Worm (Caenorhabditis elegans) whole organism, L4 larva: ENCODE data around the gene M04B2.6.
A peak's percentile ranks its signal among the peaks of the same experiment; 100 is the strongest.

Experiments
- D1046.2 ChIP-seq: fragments of 200-800 bp; sonication (Bioruptor generic); IDR thresholded peaks from 2 replicates; pipeline ENCODE4 v1.3.6; 2022; ENCODE audit warnings: missing genetic modification characterization, missing compliant biosample characterization
- F10B5.3 ChIP-seq: sonication (generic microtip); optimal IDR thresholded peaks from 2 replicates; lab custom pipeline; 2016; ENCODE audit warnings: mild to moderate bottlenecking, missing genetic modification characterization, missing compliant biosample characterization
- F44E2.7 ChIP-seq: fragments of 200-800 bp; sonication (Bioruptor generic); IDR thresholded peaks from 2 replicates; pipeline ENCODE4 v2.1.2; 2022; ENCODE audit warnings: missing genetic modification characterization, missing compliant biosample characterization
- Y105C5A.15 ChIP-seq: fragments of 200-800 bp; sonication (Bioruptor generic); IDR thresholded peaks from 2 replicates; pipeline ENCODE4 v1.3.6; 2022; ENCODE audit warnings: missing genetic modification characterization, missing compliant biosample characterization
- Y48G9A.11 ChIP-seq: fragments of 200-800 bp; sonication (Bioruptor generic); IDR thresholded peaks from 2 replicates; pipeline ENCODE4 v1.3.6; 2022; ENCODE audit warnings: missing genetic modification reagents, missing genetic modification characterization, missing compliant biosample characterization
- Y5F2A.4 ChIP-seq: fragments of 200-800 bp; sonication (Bioruptor generic); optimal IDR thresholded peaks from 2 replicates; lab custom pipeline; 2018; ENCODE audit warnings: mild to moderate bottlenecking, missing genetic modification characterization, missing compliant biosample characterization
- ZK337.2 ChIP-seq: fragments of 200-800 bp; sonication (Bioruptor generic); IDR thresholded peaks from 2 replicates; pipeline ENCODE4 v1.3.6; 2022; ENCODE audit warnings: missing genetic modification reagents, missing genetic modification characterization, missing compliant biosample characterization
- ZK546.5 ChIP-seq, 2 experiments: sonication (generic microtip); optimal IDR thresholded peaks; 2 replicates each; lab custom pipeline; 2017; ENCODE audit warnings: missing biosample characterization in 2 of 2, missing genetic modification characterization in 2 of 2
- aha-1 ChIP-seq: fragments of 150-350 bp; peaks from one replicate; lab custom pipeline; 2014; ENCODE audit warnings: missing biosample characterization, missing genetic modification characterization
- ama-1 ChIP-seq: fragments of 150-350 bp; optimal IDR thresholded peaks from 2 replicates; lab custom pipeline; 2014; ENCODE audit warnings: inconsistent platforms, mixed read lengths
- arid-1 ChIP-seq: fragments of 200-800 bp; sonication (Bioruptor generic); conservative IDR thresholded peaks from 2 replicates; pipeline ENCODE4 v1.3.6; 2022; ENCODE audit warnings: missing genetic modification reagents, missing genetic modification characterization, missing compliant biosample characterization
- attf-4 ChIP-seq: sonication (generic microtip); optimal IDR thresholded peaks from 3 replicates; lab custom pipeline; 2017; ENCODE audit warnings: missing biosample characterization, missing genetic modification characterization
- ceh-28 ChIP-seq: fragments of 150-350 bp; optimal IDR thresholded peaks from 2 replicates; lab custom pipeline; 2014; ENCODE audit warnings: missing biosample characterization, missing genetic modification reagents, missing genetic modification characterization
- ceh-82 ChIP-seq: sonication (generic microtip); optimal IDR thresholded peaks from 2 replicates; lab custom pipeline; 2017; ENCODE audit warnings: missing biosample characterization, missing genetic modification characterization
- dmd-9 ChIP-seq: fragments of 200-800 bp; sonication (Bioruptor generic); IDR thresholded peaks from 2 replicates; pipeline ENCODE4 v1.3.6; 2022; ENCODE audit warnings: missing genetic modification reagents, missing genetic modification characterization, missing compliant biosample characterization
- dve-1 ChIP-seq: sonication (generic microtip); optimal IDR thresholded peaks from 2 replicates; lab custom pipeline; 2017; ENCODE audit warnings: antibody characterized with exemption, mild to moderate bottlenecking, missing genetic modification characterization, missing compliant biosample characterization; ENCODE audit not compliant: insufficient read depth
- gei-8 ChIP-seq: fragments of 200-800 bp; sonication (Bioruptor generic); optimal IDR thresholded peaks from 2 replicates; lab custom pipeline; 2018; ENCODE audit warnings: mild to moderate bottlenecking, missing genetic modification characterization, missing compliant biosample characterization
- hif-1 ChIP-seq, 2 experiments: sonication (generic microtip); optimal IDR thresholded peaks; 2 replicates each; lab custom pipeline; 2016 to 2017; ENCODE audit warnings: missing compliant biosample characterization in 2 of 2, missing genetic modification characterization in 2 of 2, missing genetic modification reagents in 2 of 2, missing genotype in 2 of 2, mild to moderate bottlenecking in 1 of 2
- hlh-11 ChIP-seq: fragments of 200-800 bp; sonication (Bioruptor generic); optimal IDR thresholded peaks from 2 replicates; lab custom pipeline; 2018; ENCODE audit warnings: mild to moderate bottlenecking, missing genetic modification characterization, missing compliant biosample characterization
- lim-7 ChIP-seq: fragments of 200-800 bp; sonication (Bioruptor generic); IDR thresholded peaks from 2 replicates; pipeline ENCODE4 v1.3.6; 2022; ENCODE audit warnings: missing genetic modification characterization, missing compliant biosample characterization
- lin-29 ChIP-seq: fragments of 200-800 bp; sonication (Bioruptor generic); IDR thresholded peaks from 2 replicates; pipeline ENCODE4 v1.3.6; 2022; ENCODE audit warnings: missing genetic modification reagents, missing genetic modification characterization, missing compliant biosample characterization
- lin-39 ChIP-seq: fragments of 150-350 bp; optimal IDR thresholded peaks from 2 replicates; lab custom pipeline; 2014; ENCODE audit warnings: missing biosample characterization, missing genetic modification reagents, missing genetic modification characterization
- lir-3 ChIP-seq: sonication (generic microtip); optimal IDR thresholded peaks from 2 replicates; lab custom pipeline; 2016; ENCODE audit warnings: mild to moderate bottlenecking, missing genetic modification characterization, missing compliant biosample characterization
- madf-5 ChIP-seq, 2 experiments: fragments of 200-800 bp; sonication (Bioruptor generic); IDR thresholded peaks; 2 replicates each; pipeline ENCODE4 v1.3.6; 2022; ENCODE audit warnings: missing compliant biosample characterization in 2 of 2, missing genetic modification characterization in 2 of 2
- mep-1 ChIP-seq: fragments of 150-350 bp; sonication (generic microtip); optimal IDR thresholded peaks from 3 replicates; lab custom pipeline; 2014; ENCODE audit warnings: missing biosample characterization, missing genetic modification characterization
- mxl-3 ChIP-seq: fragments of 200-800 bp; sonication (Bioruptor generic); optimal IDR thresholded peaks from 2 replicates; lab custom pipeline; 2018; ENCODE audit warnings: mild to moderate bottlenecking, missing genetic modification characterization, missing compliant biosample characterization
- nhr-10 ChIP-seq: fragments of 150-350 bp; optimal IDR thresholded peaks from 2 replicates; lab custom pipeline; 2014; ENCODE audit warnings: missing biosample characterization, missing genetic modification characterization
- nhr-102 ChIP-seq: sonication (generic microtip); optimal IDR thresholded peaks from 2 replicates; lab custom pipeline; 2016; ENCODE audit warnings: mild to moderate bottlenecking, missing genetic modification characterization, moderate library complexity, missing compliant biosample characterization
- nhr-11 ChIP-seq: fragments of 150-350 bp; optimal IDR thresholded peaks from 2 replicates; lab custom pipeline; 2014; ENCODE audit warnings: missing biosample characterization, missing genetic modification characterization
- nhr-111 ChIP-seq: fragments of 200-800 bp; sonication (Bioruptor generic); optimal IDR thresholded peaks from 2 replicates; lab custom pipeline; 2018; ENCODE audit warnings: mild to moderate bottlenecking, missing genetic modification characterization, missing compliant biosample characterization
- nhr-237 ChIP-seq: sonication (generic microtip); optimal IDR thresholded peaks from 2 replicates; lab custom pipeline; 2017; ENCODE audit warnings: missing biosample characterization, missing genetic modification characterization
- nhr-28 ChIP-seq: fragments of 150-350 bp; optimal IDR thresholded peaks from 2 replicates; lab custom pipeline; 2014; ENCODE audit warnings: missing biosample characterization, missing genetic modification characterization
- nhr-42 ChIP-seq: fragments of 200-800 bp; sonication (Bioruptor generic); IDR thresholded peaks from 2 replicates; pipeline ENCODE4 v1.3.6; 2022; ENCODE audit warnings: missing genetic modification characterization, missing compliant biosample characterization
- nhr-48 ChIP-seq: sonication (generic microtip); optimal IDR thresholded peaks from 2 replicates; lab custom pipeline; 2016; ENCODE audit warnings: mild to moderate bottlenecking, missing genetic modification characterization, missing compliant biosample characterization
- nhr-76 ChIP-seq: fragments of 150-350 bp; optimal IDR thresholded peaks from 2 replicates; lab custom pipeline; 2014; ENCODE audit warnings: missing biosample characterization, missing genetic modification characterization
- nhr-77 ChIP-seq: fragments of 150-350 bp; optimal IDR thresholded peaks from 2 replicates; lab custom pipeline; 2014; ENCODE audit warnings: missing biosample characterization, missing genetic modification characterization
- pha-4 ChIP-seq, 2 experiments: fragments of 150-350 bp in 1 of 2; fragments of 200-800 bp in 1 of 2; sonication (Bioruptor generic) in 1 of 2; IDR thresholded peaks in 1 of 2; optimal IDR thresholded peaks in 1 of 2; 2 replicates each; pipeline versions ENCODE4 v1.3.6 to Lab custom; 2014 to 2022; ENCODE audit warnings: missing genetic modification characterization in 2 of 2, missing genetic modification reagents in 2 of 2, missing biosample characterization in 1 of 2, missing compliant biosample characterization in 1 of 2
- pqm-1 ChIP-seq: sonication (generic microtip); optimal IDR thresholded peaks from 2 replicates; lab custom pipeline; 2017; ENCODE audit warnings: missing biosample characterization, missing genetic modification characterization
- rbr-2 ChIP-seq: sonication (generic microtip); optimal IDR thresholded peaks from 2 replicates; lab custom pipeline; 2016; ENCODE audit warnings: missing genotype, missing genetic modification characterization, missing compliant biosample characterization
- saeg-2 ChIP-seq: fragments of 200-800 bp; sonication (Bioruptor generic); IDR thresholded peaks from 2 replicates; pipeline ENCODE4 v1.3.6; 2022; ENCODE audit warnings: missing genetic modification reagents, missing genetic modification characterization, missing compliant biosample characterization
- snpc-1.2 ChIP-seq: fragments of 200-800 bp; sonication (Bioruptor generic); IDR thresholded peaks from 2 replicates; pipeline ENCODE4 v1.3.6; 2022; ENCODE audit warnings: missing genetic modification reagents, missing genetic modification characterization, missing compliant biosample characterization
- spr-1 ChIP-seq: sonication (generic microtip); optimal IDR thresholded peaks from 2 replicates; lab custom pipeline; 2016; ENCODE audit warnings: mild to moderate bottlenecking, missing genetic modification characterization, missing compliant biosample characterization
- tra-1 ChIP-seq: fragments of 200-800 bp; sonication (Bioruptor generic); IDR thresholded peaks from 2 replicates; pipeline ENCODE4 v1.3.6; 2022; ENCODE audit warnings: missing genetic modification reagents, missing genetic modification characterization, missing compliant biosample characterization
- vab-7 ChIP-seq: fragments of 200-800 bp; sonication (Bioruptor generic); IDR thresholded peaks from 2 replicates; pipeline ENCODE4 v1.3.6; 2022; ENCODE audit warnings: missing genetic modification reagents, missing genetic modification characterization, missing compliant biosample characterization
- zfp-2 ChIP-seq: sonication (generic microtip); optimal IDR thresholded peaks from 2 replicates; lab custom pipeline; 2016; ENCODE audit warnings: mild to moderate bottlenecking, missing genetic modification characterization, missing compliant biosample characterization
- zfp-3 ChIP-seq: fragments of 200-800 bp; sonication (Bioruptor generic); conservative IDR thresholded peaks from 2 replicates; pipeline ENCODE4 v1.3.6; 2022; ENCODE audit warnings: missing genetic modification reagents, missing genetic modification characterization, missing compliant biosample characterization
- ztf-11 ChIP-seq: fragments of 150-350 bp; optimal IDR thresholded peaks from 2 replicates; lab custom pipeline; 2014; ENCODE audit warnings: missing biosample characterization, missing genetic modification characterization

The M04B2.6 gene

ce11 chrIV:11510664-11511063, at the start of gene M04B2.6:
Gene M04B2.6, minus strand, starts transcription at chrIV:11510764.
- TF ChIP-seq F44E2.7 (GFP tag; lab: Robert Waterston, UW) (no peak), lin-29 (GFP tag; lab: Robert Waterston, UW) (no peak), saeg-2 (GFP tag; lab: Robert Waterston, UW) (no peak), zfp-2 (no peak), lim-7 (GFP tag; lab: Robert Waterston, UW) (no peak), madf-5 (GFP tag; IDR thresholded peaks at IDR 0.05; lab: Robert Waterston, UW) (no peak), nhr-77 (tag; lab: Kevin White, UChicago) (no peak), mep-1 (tag; lab: Kevin White, UChicago) (no peak), mxl-3 (no peak), hif-1 (tag; optimal IDR thresholded peaks at IDR 0.05; lab: Kevin White, UChicago) (no peak), nhr-28 (tag; lab: Kevin White, UChicago) (no peak), nhr-102 (tag; lab: Kevin White, UChicago) (no peak), arid-1 (GFP tag; lab: Robert Waterston, UW) (no peak), pqm-1 (no peak), rbr-2 (tag; lab: Kevin White, UChicago) (no peak), ama-1 (lab: Kevin White, UChicago) (no peak), dve-1 (tag; lab: Kevin White, UChicago) (no peak), D1046.2 (no peak), aha-1 (tag; lab: Kevin White, UChicago) (no peak)

- TF ChIP-seq Y5F2A.4 (GFP tag; lab: Kevin White, UChicago) (no peak), ZK337.2 (GFP tag; lab: Robert Waterston, UW) (no peak)
Measured at ce11 chrIV:11551813-11552212, 41.2 kb upstream of the M04B2.6 start, which contains the start of gene col-128. Gene col-128, minus strand, starts transcription at chrIV:11551960.

ce11 chrIV:11549694-11550093, 39.1 kb upstream of the M04B2.6 start:
- TF ChIP-seq attf-4 (tag; lab: Kevin White, UChicago) (no peak), aha-1 (tag; lab: Kevin White, UChicago) (peak; percentile 83), snpc-1.2 (GFP tag; lab: Robert Waterston, UW) (peak; percentile 90), mxl-3 (no peak), dve-1 (tag; lab: Kevin White, UChicago) (no peak), Y48G9A.11 (GFP tag; lab: Robert Waterston, UW) (no peak), Y5F2A.4 (GFP tag; lab: Kevin White, UChicago) (peak; percentile 59), ama-1 (lab: Kevin White, UChicago) (no peak), nhr-10 (tag; lab: Kevin White, UChicago) (no peak), lin-39 (tag; lab: Kevin White, UChicago) (no peak), hlh-11 (tag; lab: Kevin White, UChicago) (no peak), dmd-9 (GFP tag; lab: Robert Waterston, UW) (no peak), nhr-48 (no peak), ceh-28 (no peak), pqm-1 (peak; percentile 29), nhr-111 (GFP tag; lab: Kevin White, UChicago) (peak; percentile 75), pha-4 (GFP tag; IDR thresholded peaks at IDR 0.05; lab: Robert Waterston, UW) (no peak), pha-4 (tag; optimal IDR thresholded peaks at IDR 0.05; lab: Kevin White, UChicago) (no peak), tra-1 (GFP tag; lab: Robert Waterston, UW) (peak; percentile 77; the same call in 1 of the 2 replicates), nhr-28 (tag; lab: Kevin White, UChicago) (no peak), nhr-11 (tag; lab: Kevin White, UChicago) (peak; percentile 70), zfp-3 (GFP tag; lab: Robert Waterston, UW) (0 out of 2 replicates have a peak, but pooled peaks have one; percentile 34), ceh-82 (tag; lab: Kevin White, UChicago) (no peak), spr-1 (peak; percentile 74), gei-8 (peak; percentile 34), nhr-76 (tag; lab: Kevin White, UChicago) (no peak), ZK546.5 (tag; optimal IDR thresholded peaks at IDR 0.05; lab: Kevin White, UChicago) (no peak), nhr-237 (tag; lab: Kevin White, UChicago) (no peak), nhr-77 (tag; lab: Kevin White, UChicago) (peak; percentile 88), nhr-42 (GFP tag; lab: Robert Waterston, UW) (0 out of 2 replicates have a peak, but pooled peaks have one; percentile 42), F10B5.3 (tag; lab: Kevin White, UChicago) (peak; percentile 39), ztf-11 (tag; lab: Kevin White, UChicago) (no peak), lir-3 (peak; percentile 61), vab-7 (no peak; the same call in 1 of the 2 replicates), Y105C5A.15 (GFP tag; lab: Robert Waterston, UW) (peak; percentile 39; the same call in 1 of the 2 replicates)
